Worm (Caenorhabditis elegans) whole organism, early embryonic: ENCODE measurements around the gene str-2.

Experiments used
- aly-1 ChIP-seq: sonication (generic microtip); optimal IDR thresholded peaks from 2 replicates; lab custom pipeline; 2016; ENCODE audit warnings: missing genetic modification characterization, missing compliant biosample characterization
- ama-1 ChIP-seq: fragments of 150-350 bp; optimal IDR thresholded peaks from 2 replicates; lab custom pipeline; 2014
- ceh-36 ChIP-seq: sonication (generic microtip); optimal IDR thresholded peaks from 2 replicates; lab custom pipeline; 2016; ENCODE audit warnings: missing genetic modification characterization, inconsistent platforms, missing compliant biosample characterization
- ets-7 ChIP-seq: sonication (generic microtip); optimal IDR thresholded peaks from 2 replicates; lab custom pipeline; 2016; ENCODE audit warnings: missing genotype, missing genetic modification characterization, missing compliant biosample characterization
- flt-1 ChIP-seq: fragments of 200-800 bp; sonication (Bioruptor generic); IDR thresholded peaks from 2 replicates; pipeline ENCODE4 v1.3.6; 2022; ENCODE audit warnings: missing genetic modification characterization, missing compliant biosample characterization
- hnd-1 ChIP-seq: sonication (generic microtip); optimal IDR thresholded peaks from 2 replicates; lab custom pipeline; 2016; ENCODE audit warnings: missing genetic modification characterization, missing compliant biosample characterization
- tbx-11 ChIP-seq: fragments of 200-800 bp; sonication (Bioruptor generic); IDR thresholded peaks from 2 replicates; pipeline ENCODE4 v1.3.6; 2022; ENCODE audit warnings: missing genetic modification characterization, missing compliant biosample characterization
- tbx-37 ChIP-seq: fragments of 200-800 bp; sonication (Bioruptor generic); conservative IDR thresholded peaks from 2 replicates; pipeline ENCODE4 v1.3.6; 2022; ENCODE audit warnings: missing genetic modification reagents, missing genetic modification characterization, missing compliant biosample characterization

- TF ChIP-seq aly-1 (tag; lab: Kevin White, UChicago) (no peak), ama-1 (lab: Kevin White, UChicago) (no peak), tbx-37 (GFP tag; lab: Robert Waterston, UW) (no peak), flt-1 (GFP tag; lab: Robert Waterston, UW) (no peak), ceh-36 (tag; lab: Kevin White, UChicago) (no peak), ets-7 (tag; lab: Kevin White, UChicago) (no peak), hnd-1 (no peak), tbx-11 (GFP tag; lab: Robert Waterston, UW) (no peak)
These were observed 25.8 kb downstream of the str-2 start for ce11 chrV:9798212-9798611.
